Worm (Caenorhabditis elegans) whole organism, L4 larva: ENCODE measurements around the gene mdt-11.
"Not testable (repeated sequence)": the region's sequence is repeated elsewhere in the genome, so short reads cannot be mapped to it uniquely, and the experiment has no call there.

Experiments
- F37D6.2 ChIP-seq: sonication (generic microtip); optimal IDR thresholded peaks from 2 replicates; lab custom pipeline; 2016; ENCODE audit warnings: mild to moderate bottlenecking, missing genetic modification characterization, missing compliant biosample characterization
- T26A8.4 ChIP-seq: fragments of 200-800 bp; sonication (Bioruptor generic); IDR thresholded peaks from 2 replicates; pipeline ENCODE4 v1.3.6; 2022; ENCODE audit warnings: missing genetic modification characterization, missing compliant biosample characterization
- Y105C5A.15 ChIP-seq: fragments of 200-800 bp; sonication (Bioruptor generic); IDR thresholded peaks from 2 replicates; pipeline ENCODE4 v1.3.6; 2022; ENCODE audit warnings: missing genetic modification characterization, missing compliant biosample characterization
- aha-1 ChIP-seq: fragments of 150-350 bp; peaks from one replicate; lab custom pipeline; 2014; ENCODE audit warnings: missing biosample characterization, missing genetic modification characterization
- aly-2 ChIP-seq: sonication (generic microtip); optimal IDR thresholded peaks from 2 replicates; lab custom pipeline; 2018; ENCODE audit warnings: missing biosample characterization, missing genetic modification characterization
- attf-4 ChIP-seq: sonication (generic microtip); optimal IDR thresholded peaks from 3 replicates; lab custom pipeline; 2017; ENCODE audit warnings: missing biosample characterization, missing genetic modification characterization
- ceh-20 ChIP-seq: fragments of 200-800 bp; sonication (Bioruptor generic); IDR thresholded peaks from 2 replicates; pipeline ENCODE4 v1.3.6; 2022; ENCODE audit warnings: missing genetic modification reagents, missing genetic modification characterization, missing compliant biosample characterization
- ceh-62 ChIP-seq: sonication (generic microtip); optimal IDR thresholded peaks from 2 replicates; lab custom pipeline; 2017; ENCODE audit warnings: missing biosample characterization, missing genetic modification characterization
- ceh-82 ChIP-seq: sonication (generic microtip); optimal IDR thresholded peaks from 2 replicates; lab custom pipeline; 2017; ENCODE audit warnings: missing biosample characterization, missing genetic modification characterization
- cey-2 ChIP-seq: sonication (generic microtip); optimal IDR thresholded peaks from 3 replicates; lab custom pipeline; 2017; ENCODE audit warnings: missing genetic modification characterization, mild to moderate bottlenecking, missing compliant biosample characterization, antibody characterized with exemption, borderline replicate concordance; ENCODE audit not compliant: insufficient read depth
- ctbp-1 ChIP-seq: fragments of 200-800 bp; sonication (Bioruptor generic); IDR thresholded peaks from 2 replicates; pipeline ENCODE4 v1.3.6; 2022; ENCODE audit warnings: missing genetic modification reagents, missing genetic modification characterization, missing compliant biosample characterization
- daf-12 ChIP-seq: fragments of 150-350 bp; optimal IDR thresholded peaks from 2 replicates; lab custom pipeline; 2014; ENCODE audit warnings: missing biosample characterization, missing genetic modification reagents, missing genetic modification characterization
- daf-19 ChIP-seq: fragments of 200-800 bp; sonication (Bioruptor generic); conservative IDR thresholded peaks from 2 replicates; pipeline ENCODE4 v1.3.6; 2022; ENCODE audit warnings: missing genetic modification characterization, missing compliant biosample characterization
- daf-8 ChIP-seq: fragments of 200-800 bp; sonication (Bioruptor generic); IDR thresholded peaks from 2 replicates; pipeline ENCODE4 v1.3.6; 2022; ENCODE audit warnings: missing genetic modification characterization, missing compliant biosample characterization
- dve-1 ChIP-seq: sonication (generic microtip); optimal IDR thresholded peaks from 2 replicates; lab custom pipeline; 2017; ENCODE audit warnings: antibody characterized with exemption, mild to moderate bottlenecking, missing genetic modification characterization, missing compliant biosample characterization; ENCODE audit not compliant: insufficient read depth
- egl-27 ChIP-seq: sonication (generic microtip); optimal IDR thresholded peaks from 3 replicates; lab custom pipeline; 2017; ENCODE audit warnings: missing biosample characterization, missing genetic modification reagents, missing genetic modification characterization
- fos-1 ChIP-seq: fragments of 150-350 bp; optimal IDR thresholded peaks from 2 replicates; lab custom pipeline; 2014; ENCODE audit warnings: missing biosample characterization, missing genetic modification characterization
- hlh-30 ChIP-seq: sonication (generic microtip); optimal IDR thresholded peaks from 2 replicates; lab custom pipeline; 2017; ENCODE audit warnings: antibody characterized with exemption, mild to moderate bottlenecking, missing genetic modification characterization, missing compliant biosample characterization; ENCODE audit not compliant: insufficient read depth
- madf-9 ChIP-seq: fragments of 200-800 bp; sonication (Bioruptor generic); conservative IDR thresholded peaks from 2 replicates; pipeline ENCODE4 v1.3.6; 2022; ENCODE audit warnings: missing genetic modification reagents, missing genetic modification characterization, missing compliant biosample characterization
- nhr-11 ChIP-seq: fragments of 150-350 bp; optimal IDR thresholded peaks from 2 replicates; lab custom pipeline; 2014; ENCODE audit warnings: missing biosample characterization, missing genetic modification characterization
- nhr-111 ChIP-seq: fragments of 200-800 bp; sonication (Bioruptor generic); optimal IDR thresholded peaks from 2 replicates; lab custom pipeline; 2018; ENCODE audit warnings: mild to moderate bottlenecking, missing genetic modification characterization, missing compliant biosample characterization
- nhr-48 ChIP-seq: sonication (generic microtip); optimal IDR thresholded peaks from 2 replicates; lab custom pipeline; 2016; ENCODE audit warnings: mild to moderate bottlenecking, missing genetic modification characterization, missing compliant biosample characterization
- pha-4 ChIP-seq, 2 experiments: fragments of 150-350 bp in 1 of 2; fragments of 200-800 bp in 1 of 2; sonication (Bioruptor generic) in 1 of 2; IDR thresholded peaks in 1 of 2; optimal IDR thresholded peaks in 1 of 2; 2 replicates each; pipeline versions ENCODE4 v1.3.6 to Lab custom; 2014 to 2022; ENCODE audit warnings: missing genetic modification characterization in 2 of 2, missing genetic modification reagents in 2 of 2, missing biosample characterization in 1 of 2, missing compliant biosample characterization in 1 of 2
- pqm-1 ChIP-seq: sonication (generic microtip); optimal IDR thresholded peaks from 2 replicates; lab custom pipeline; 2017; ENCODE audit warnings: missing biosample characterization, missing genetic modification characterization
- rbr-2 ChIP-seq: sonication (generic microtip); optimal IDR thresholded peaks from 2 replicates; lab custom pipeline; 2016; ENCODE audit warnings: missing genotype, missing genetic modification characterization, missing compliant biosample characterization
- spr-3 ChIP-seq: fragments of 200-800 bp; sonication (Bioruptor generic); optimal IDR thresholded peaks from 2 replicates; lab custom pipeline; 2018; ENCODE audit warnings: mild to moderate bottlenecking, missing genetic modification characterization, missing compliant biosample characterization
- ztf-7 ChIP-seq: fragments of 150-350 bp; optimal IDR thresholded peaks from 2 replicates; lab custom pipeline; 2014; ENCODE audit warnings: missing biosample characterization, missing genetic modification characterization

Gene mdt-11

DNA sequence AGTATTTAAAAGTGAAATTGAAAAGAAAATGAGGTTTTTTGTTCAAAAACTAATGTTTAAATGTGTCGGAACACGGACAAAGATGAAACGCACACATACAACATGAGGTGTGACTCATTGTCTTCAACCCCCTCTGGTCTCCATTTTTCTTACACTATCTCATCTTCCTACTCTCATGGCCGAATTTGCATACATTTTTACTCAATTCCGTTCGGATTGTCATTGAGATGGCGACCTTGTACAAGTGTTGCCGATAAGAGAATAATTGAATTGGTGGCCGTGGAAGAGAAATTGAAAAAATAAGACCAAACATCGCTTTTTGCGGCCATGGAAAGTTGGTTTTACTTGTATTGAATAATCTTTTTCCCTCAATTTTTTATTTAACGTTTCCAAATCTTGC lies 26.2 kb downstream of the mdt-11 start, which contains the start of gene txbp-3 (continued):
- TF ChIP-seq dve-1 (tag; lab: Kevin White, UChicago), result peak; percentile 79

DNA sequence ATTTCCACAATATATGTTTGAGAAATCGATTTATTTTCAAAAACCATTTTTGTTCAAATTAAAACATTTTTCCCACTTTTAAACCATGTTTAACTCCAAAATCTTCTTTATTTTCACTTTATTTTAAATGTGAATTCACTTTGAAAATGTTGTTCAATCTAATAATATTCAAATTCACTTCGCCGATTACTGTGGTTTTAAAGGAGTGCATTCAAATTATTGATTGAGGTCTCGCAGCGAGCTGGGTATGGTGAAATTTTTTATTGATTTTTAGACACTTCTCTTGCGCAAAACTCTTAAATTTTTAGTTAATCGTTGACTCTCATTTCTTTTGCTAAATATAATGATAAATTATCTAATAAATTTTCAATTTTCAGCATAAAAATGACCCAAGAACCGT lies 26.7 kb downstream of the mdt-11 start, which contains the start of gene C45G9.5:
C45G9.5 (plus strand) TSS at position 378 of the 400 bp plus-strand sequence.
- no peak for TF ChIP-seq fos-1
- no peak for TF ChIP-seq F37D6.2
- no peak for TF ChIP-seq egl-27
- no peak for TF ChIP-seq nhr-111 (GFP tag; lab: Kevin White, UChicago)
- TF ChIP-seq spr-3 (GFP tag; lab: Kevin White, UChicago), result no peak
- TF ChIP-seq T26A8.4 (GFP tag; lab: Robert Waterston, UW), result no peak
- TF ChIP-seq ctbp-1, result no peak

ce11 chrIII:5051949-5052348 lies 30.9 kb downstream of the mdt-11 start, which contains the start of gene C45G9.15:
C45G9.15 (minus strand) TSS chrIII:5052049.
- TF ChIP-seq pqm-1 (tag; lab: Kevin White, UChicago), result no peak
- TF ChIP-seq nhr-48, result no peak
- TF ChIP-seq hlh-30 (tag; lab: Kevin White, UChicago), result no peak
- TF ChIP-seq pha-4 (GFP tag; IDR thresholded peaks at IDR 0.05; lab: Robert Waterston, UW), result no peak
- no peak for TF ChIP-seq pha-4 (tag; optimal IDR thresholded peaks at IDR 0.05; lab: Kevin White, UChicago)
- no peak for TF ChIP-seq daf-8
- TF ChIP-seq aha-1 (tag; lab: Kevin White, UChicago), result no peak
- no peak for TF ChIP-seq ctbp-1
- no peak for TF ChIP-seq nhr-11 (tag; lab: Kevin White, UChicago)
- no peak for TF ChIP-seq dve-1 (tag; lab: Kevin White, UChicago)
- TF ChIP-seq madf-9 (GFP tag; lab: Robert Waterston, UW), result no peak
- no peak for TF ChIP-seq daf-19
- TF ChIP-seq cey-2 (tag; lab: Kevin White, UChicago), result no peak
- no peak for TF ChIP-seq aly-2 (tag; lab: Kevin White, UChicago)

DNA sequence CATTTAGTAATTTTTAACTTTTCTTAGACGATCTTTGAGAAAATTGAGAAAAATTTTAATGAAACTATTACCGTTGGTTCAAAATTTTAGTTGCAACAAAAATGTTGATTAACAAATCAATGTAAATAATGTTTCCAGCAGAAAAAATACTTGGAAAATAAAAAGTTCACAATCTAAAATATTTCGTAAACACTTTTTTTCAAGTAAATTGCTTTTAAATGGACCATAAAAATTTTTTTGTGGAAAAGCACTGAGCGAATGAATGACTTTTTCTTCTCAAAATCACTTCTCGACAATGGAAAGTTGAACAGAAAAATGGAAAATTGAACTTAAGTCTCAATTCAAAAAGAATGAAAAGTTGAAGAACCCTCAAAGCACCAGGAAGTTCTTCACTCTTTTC lies 32.5 kb downstream of the mdt-11 start, which contains the start of gene C45G9.8:
C45G9.8 (minus strand) TSS at position 101 of the 400 bp plus-strand sequence.
- TF ChIP-seq ztf-7 (tag; lab: Kevin White, UChicago) (no peak), ceh-62 (tag; lab: Kevin White, UChicago) (no peak), ceh-20 (no peak)

DNA sequence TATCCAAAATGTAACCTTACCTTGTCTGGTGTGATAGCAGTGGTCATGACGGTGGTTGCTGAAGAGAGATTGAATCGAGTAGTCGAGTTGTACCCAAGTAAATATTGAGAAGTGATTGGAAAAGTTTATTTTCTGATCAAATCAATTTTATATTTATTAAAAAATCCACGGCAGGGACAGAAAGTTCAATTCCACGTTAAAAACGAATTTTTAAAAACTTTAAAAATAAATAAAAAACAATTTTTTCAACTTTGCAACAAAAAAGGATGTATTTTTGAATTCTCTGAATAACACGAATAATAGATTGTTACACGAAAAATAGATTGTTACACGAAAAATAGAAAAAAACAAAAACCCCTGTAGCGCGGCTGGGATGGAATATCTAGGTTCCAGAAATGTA lies 34.7 kb downstream of the mdt-11 start, which contains the start of gene C45G9.9:
C45G9.9 (minus strand) TSS at position 101 of the 400 bp plus-strand sequence.
- not testable (repeated sequence) for TF ChIP-seq ceh-82 (tag; lab: Kevin White, UChicago); Y105C5A.15 (GFP tag; lab: Robert Waterston, UW); attf-4 (tag; lab: Kevin White, UChicago)

ce11 chrIII:5061798-5062197 lies 40.8 kb downstream of the mdt-11 start, which contains the start of gene C45G9.10:
C45G9.10 (minus strand) TSS chrIII:5061898.
- peak; percentile 64 for TF ChIP-seq aha-1 (tag; lab: Kevin White, UChicago)
- TF ChIP-seq rbr-2 (tag; lab: Kevin White, UChicago), result no peak

DNA sequence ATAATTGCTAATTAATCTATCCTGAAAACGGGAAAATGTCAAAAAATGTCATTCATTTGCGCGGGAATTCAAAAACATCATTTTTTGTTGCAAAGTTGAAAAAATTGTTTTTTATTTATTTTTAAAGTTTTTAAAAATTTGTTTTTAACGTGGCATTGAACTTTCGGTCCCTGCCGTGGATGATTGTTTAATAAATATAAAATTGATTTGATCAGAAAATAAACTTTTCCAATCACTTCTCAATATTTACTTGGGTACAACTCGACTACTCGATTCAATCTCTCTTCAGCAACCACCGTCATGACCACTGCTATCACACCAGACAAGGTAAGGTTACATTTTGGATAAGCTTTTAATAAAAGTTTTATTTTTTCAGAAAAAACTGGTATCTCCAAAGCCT lies 41.4 kb downstream of the mdt-11 start, which contains the start of gene C45G9.4:
C45G9.4 (plus strand) TSS at position 301 of the 400 bp plus-strand sequence.
- TF ChIP-seq spr-3 (GFP tag; lab: Kevin White, UChicago); daf-12 (tag; lab: Kevin White, UChicago); ceh-82 (tag; lab: Kevin White, UChicago): not testable (repeated sequence)
- TF ChIP-seq, all 104 proteins: peak for 0; not testable (repeated sequence) for 104
